Worm (Caenorhabditis elegans) whole organism, young adult: ENCODE results near the gene sedl-1.
A peak's percentile ranks its signal among the peaks of the same experiment; 100 is the strongest.
"Not testable (repeated sequence)": the region's sequence is repeated elsewhere in the genome, so short reads cannot be mapped to it uniquely, and the experiment has no call there.

Source experiments
- B0261.1 ChIP-seq: sonication (generic microtip); optimal IDR thresholded peaks from 2 replicates; lab custom pipeline; 2016; ENCODE audit warnings: mild to moderate bottlenecking, missing genetic modification characterization, moderate library complexity, missing compliant biosample characterization
- D2030.7 ChIP-seq: fragments of 200-800 bp; sonication (Bioruptor generic); IDR thresholded peaks from 2 replicates; pipeline ENCODE4 v1.3.6; 2022; ENCODE audit warnings: missing genetic modification reagents, missing genetic modification characterization, missing compliant biosample characterization
- F39B2.1 ChIP-seq: fragments of 200-800 bp; sonication (Bioruptor generic); IDR thresholded peaks from 2 replicates; pipeline ENCODE4 v1.3.6; 2022; ENCODE audit warnings: missing genetic modification reagents, missing genetic modification characterization, missing compliant biosample characterization
- Y95B8A.8 ChIP-seq: fragments of 200-800 bp; sonication (Bioruptor generic); IDR thresholded peaks from 2 replicates; pipeline ENCODE4 v1.3.6; 2022; ENCODE audit warnings: missing genetic modification reagents, missing genetic modification characterization, missing compliant biosample characterization
- ZK185.1 ChIP-seq: sonication (generic microtip); optimal IDR thresholded peaks from 2 replicates; lab custom pipeline; 2016; ENCODE audit warnings: mild to moderate bottlenecking, missing genetic modification characterization, missing compliant biosample characterization; ENCODE audit not compliant: poor library complexity, severe bottlenecking
- aptf-3 ChIP-seq: fragments of 200-800 bp; sonication (Bioruptor generic); IDR thresholded peaks from 2 replicates; pipeline ENCODE4 v1.3.6; 2022; ENCODE audit warnings: missing genetic modification characterization, missing compliant biosample characterization
- atf-7 ChIP-seq: sonication (generic microtip); optimal IDR thresholded peaks from 2 replicates; lab custom pipeline; 2017; ENCODE audit warnings: mild to moderate bottlenecking, missing genetic modification characterization, missing compliant biosample characterization
- attf-5 ChIP-seq: fragments of 200-800 bp; sonication (Bioruptor generic); optimal IDR thresholded peaks from 2 replicates; lab custom pipeline; 2018; ENCODE audit warnings: mild to moderate bottlenecking, missing genetic modification characterization, missing compliant biosample characterization
- cebp-1 ChIP-seq, 2 experiments: fragments of 200-800 bp in 1 of 2; sonication (Bioruptor generic) in 1 of 2; sonication (generic microtip) in 1 of 2; IDR thresholded peaks in 1 of 2; optimal IDR thresholded peaks in 1 of 2; 2 replicates each; pipeline versions ENCODE4 v1.3.6 to Lab custom; 2017 to 2022; ENCODE audit warnings: missing compliant biosample characterization in 2 of 2, missing genetic modification characterization in 2 of 2, mild to moderate bottlenecking in 1 of 2, missing genetic modification reagents in 1 of 2, moderate library complexity in 1 of 2
- ceh-58 ChIP-seq: fragments of 200-800 bp; sonication (Bioruptor generic); IDR thresholded peaks from 2 replicates; pipeline ENCODE4 v1.3.6; 2022; ENCODE audit warnings: missing genetic modification characterization, missing compliant biosample characterization
- dox-1 ChIP-seq: fragments of 200-800 bp; sonication (Bioruptor generic); IDR thresholded peaks from 2 replicates; pipeline ENCODE4 v1.3.6; 2022; ENCODE audit warnings: missing genetic modification reagents, missing genetic modification characterization, missing compliant biosample characterization
- dpff-1 ChIP-seq: sonication (generic microtip); optimal IDR thresholded peaks from 2 replicates; lab custom pipeline; 2017; ENCODE audit warnings: mild to moderate bottlenecking, missing genetic modification characterization, missing compliant biosample characterization
- dpl-1 ChIP-seq: fragments of 150-350 bp; optimal IDR thresholded peaks from 2 replicates; lab custom pipeline; 2014; ENCODE audit warnings: missing biosample characterization, missing genetic modification reagents, missing genetic modification characterization
- efl-1 ChIP-seq: fragments of 150-350 bp; optimal IDR thresholded peaks from 2 replicates; lab custom pipeline; 2014; ENCODE audit warnings: missing biosample characterization, missing genetic modification reagents, missing genetic modification characterization
- gei-17 ChIP-seq: fragments of 200-800 bp; sonication (Bioruptor generic); optimal IDR thresholded peaks from 2 replicates; lab custom pipeline; 2018; ENCODE audit warnings: mild to moderate bottlenecking, missing genetic modification characterization, missing compliant biosample characterization
- lsl-1 ChIP-seq: fragments of 200-800 bp; sonication (Bioruptor generic); optimal IDR thresholded peaks from 2 replicates; lab custom pipeline; 2018; ENCODE audit warnings: mild to moderate bottlenecking, missing genetic modification characterization, moderate library complexity, missing compliant biosample characterization
- mcd-1 ChIP-seq: fragments of 200-800 bp; sonication (Bioruptor generic); IDR thresholded peaks from 2 replicates; pipeline ENCODE4 v1.3.6; 2022; ENCODE audit warnings: missing genetic modification reagents, missing genetic modification characterization, missing compliant biosample characterization
- mxl-1 ChIP-seq: sonication (generic microtip); optimal IDR thresholded peaks from 2 replicates; lab custom pipeline; 2016; ENCODE audit warnings: missing genetic modification characterization, missing compliant biosample characterization
- nhr-27 ChIP-seq: fragments of 200-800 bp; sonication (Bioruptor generic); optimal IDR thresholded peaks from 2 replicates; lab custom pipeline; 2018; ENCODE audit warnings: mild to moderate bottlenecking, missing genetic modification characterization, moderate library complexity, missing compliant biosample characterization
- nhr-80 ChIP-seq: sonication (generic microtip); optimal IDR thresholded peaks from 2 replicates; lab custom pipeline; 2016; ENCODE audit warnings: missing genetic modification characterization, missing compliant biosample characterization
- pbrm-1 ChIP-seq: fragments of 200-800 bp; sonication (Bioruptor generic); IDR thresholded peaks from 2 replicates; pipeline ENCODE4 v1.3.6; 2022; ENCODE audit warnings: missing genetic modification reagents, missing genetic modification characterization, missing compliant biosample characterization
- rec-8 ChIP-seq, 2 experiments: sonication (generic microtip); optimal IDR thresholded peaks; 2 replicates each; lab custom pipeline; 2016; ENCODE audit warnings: mild to moderate bottlenecking in 2 of 2, missing genetic modification characterization in 2 of 2, missing genetic modification reagents in 2 of 2, missing genotype in 2 of 2, missing biosample characterization in 1 of 2, missing compliant biosample characterization in 1 of 2, moderate library complexity in 1 of 2
- repo-1 ChIP-seq: sonication (generic microtip); optimal IDR thresholded peaks from 2 replicates; lab custom pipeline; 2017; ENCODE audit warnings: mild to moderate bottlenecking, missing genetic modification characterization, missing compliant biosample characterization
- rpc-1 ChIP-seq, 2 experiments: fragments of 150-350 bp in 1 of 2; sonication (generic microtip) in 1 of 2; optimal IDR thresholded peaks; 2 replicates each; lab custom pipeline; 2014 to 2018; ENCODE audit warnings: missing biosample characterization in 1 of 2, missing genetic modification characterization in 1 of 2, missing genetic modification reagents in 1 of 2, missing genotype in 1 of 2
- sea-2 ChIP-seq: fragments of 200-800 bp; sonication (Bioruptor generic); IDR thresholded peaks from 2 replicates; pipeline ENCODE4 v1.3.6; 2022; ENCODE audit warnings: missing genetic modification characterization, missing compliant biosample characterization
- somi-1 ChIP-seq: fragments of 200-800 bp; sonication (Bioruptor generic); optimal IDR thresholded peaks from 2 replicates; lab custom pipeline; 2018; ENCODE audit warnings: mild to moderate bottlenecking, missing genetic modification characterization, missing compliant biosample characterization
- tlf-1 ChIP-seq: fragments of 200-800 bp; sonication (Bioruptor generic); optimal IDR thresholded peaks from 2 replicates; lab custom pipeline; 2018; ENCODE audit warnings: mild to moderate bottlenecking, missing genetic modification characterization, missing compliant biosample characterization
- unc-130 ChIP-seq: sonication (generic microtip); optimal IDR thresholded peaks from 2 replicates; lab custom pipeline; 2016; ENCODE audit warnings: missing genetic modification reagents, missing genetic modification characterization, missing compliant biosample characterization
- xnd-1 ChIP-seq: sonication (generic microtip); optimal IDR thresholded peaks from 2 replicates; lab custom pipeline; 2016; ENCODE audit warnings: missing genotype, missing genetic modification reagents, missing genetic modification characterization, missing compliant biosample characterization
- zfh-2 ChIP-seq: fragments of 200-800 bp; sonication (Bioruptor generic); conservative IDR thresholded peaks from 2 replicates; pipeline ENCODE4 v1.3.6; 2022; ENCODE audit warnings: missing genetic modification reagents, missing genetic modification characterization, missing compliant biosample characterization

The sedl-1 gene

ce11 chrX:1437097-1437496, 3.0 kb downstream of the sedl-1 start (continued):
- TF ChIP-seq tlf-1 (GFP tag; lab: Kevin White, UChicago), result no peak
- peak; percentile 8 for TF ChIP-seq ZK185.1 (tag; lab: Kevin White, UChicago)
- no peak for TF ChIP-seq B0261.1 (tag; lab: Kevin White, UChicago)
- TF ChIP-seq F39B2.1 (GFP tag; lab: Robert Waterston, UW), result no peak
- TF ChIP-seq unc-130 (GFP tag; lab: Kevin White, UChicago), result no peak
- no peak for TF ChIP-seq somi-1
- no peak for TF ChIP-seq lsl-1 (GFP tag; lab: Kevin White, UChicago)
- no peak for TF ChIP-seq rpc-1 (optimal IDR thresholded peaks at IDR 0.05; lab: Kevin White, UChicago)
- no peak for TF ChIP-seq rpc-1 (tag; optimal IDR thresholded peaks at IDR 0.05; lab: Kevin White, UChicago)
- TF ChIP-seq Y95B8A.8 (GFP tag; lab: Robert Waterston, UW), result no peak
- no peak for TF ChIP-seq atf-7 (tag; lab: Kevin White, UChicago)
- no peak for TF ChIP-seq xnd-1 (tag; lab: Kevin White, UChicago)
- no peak for TF ChIP-seq efl-1 (GFP tag; lab: Kevin White, UChicago)
- no peak for TF ChIP-seq nhr-27 (tag; lab: Kevin White, UChicago)
- TF ChIP-seq gei-17 (GFP tag; lab: Kevin White, UChicago), result peak; percentile 59
- TF ChIP-seq sea-2, result no peak
- no peak for TF ChIP-seq cebp-1 (GFP tag; IDR thresholded peaks at IDR 0.05; lab: Robert Waterston, UW)
- peak; percentile 9 for TF ChIP-seq cebp-1 (tag; optimal IDR thresholded peaks at IDR 0.05; lab: Kevin White, UChicago)
- TF ChIP-seq dpl-1 (GFP tag; lab: Kevin White, UChicago), result no peak

DNA sequence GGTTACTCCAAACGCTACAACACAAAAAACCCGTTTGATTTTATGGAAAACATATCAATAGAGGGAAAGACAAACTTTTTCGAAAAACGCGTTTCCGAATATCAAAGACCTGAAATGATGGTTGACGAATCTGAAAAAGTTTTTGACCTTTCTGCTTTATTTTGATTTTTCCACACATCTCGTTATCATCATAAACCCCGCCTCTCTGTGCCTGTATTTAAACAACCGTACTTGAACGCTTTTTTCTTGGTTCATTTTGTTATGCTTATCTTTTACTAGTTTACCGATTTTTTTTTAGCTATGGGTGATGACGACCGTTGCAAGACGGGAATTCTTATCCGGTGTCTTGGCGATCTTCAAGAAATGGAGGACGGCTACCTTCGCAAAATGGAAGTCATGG, 9.4 kb downstream of the sedl-1 start, which contains the start of gene F19G12.1:
Gene F19G12.1, plus strand, starts transcription at position 301 of the 400 bp plus-strand sequence.
- TF ChIP-seq attf-5 (GFP tag; lab: Kevin White, UChicago); rec-8 (tag; optimal IDR thresholded peaks at IDR 0.05; lab: Kevin White, UChicago); aptf-3 (GFP tag; lab: Robert Waterston, UW): not testable (repeated sequence)

- no peak for TF ChIP-seq dpff-1 (tag; lab: Kevin White, UChicago)
Measured at ce11 chrX:1426425-1426824, 13.6 kb downstream of the sedl-1 start, which contains the start of gene F19G12.11. TSS of gene F19G12.11 (minus strand) at chrX:1426525.

DNA sequence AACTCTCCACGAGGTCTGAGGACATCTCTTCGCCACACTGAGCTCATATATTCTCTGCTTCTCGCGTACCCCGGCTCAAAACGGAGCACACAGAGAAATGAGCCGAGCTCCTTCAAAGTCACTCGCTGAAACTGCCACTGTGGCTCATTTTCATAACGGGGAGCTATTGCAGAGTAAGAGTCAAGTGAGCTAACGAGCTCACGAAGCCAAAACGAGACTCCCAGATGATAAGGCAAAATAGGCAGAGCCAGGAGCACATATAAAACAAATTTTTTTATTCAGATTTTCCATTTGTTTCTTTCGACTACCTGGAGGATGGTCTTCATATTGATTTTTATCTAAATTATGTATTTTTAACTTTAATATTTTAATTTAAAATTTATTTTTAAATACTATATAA, 15.6 kb downstream of the sedl-1 start, which contains the start of gene F19G12.3:
Gene F19G12.3, plus strand, starts transcription at position 301 of the 400 bp plus-strand sequence.
- TF ChIP-seq pbrm-1 (GFP tag; lab: Robert Waterston, UW) (no peak), mcd-1 (no peak), D2030.7 (GFP tag; lab: Robert Waterston, UW) (no peak), mxl-1 (no peak), repo-1 (no peak), ceh-58 (no peak), zfh-2 (GFP tag; lab: Robert Waterston, UW) (0 out of 2 replicates have a peak, but pooled peaks have one; percentile 8)

- TF ChIP-seq dox-1 (GFP tag; lab: Robert Waterston, UW) (peak; percentile 60; the same call in 1 of the 2 replicates), mcd-1 (0 out of 2 replicates have a peak, but pooled peaks have one; percentile 13), nhr-80 (peak; percentile 51)
Measured at ce11 chrX:1422221-1422620, 17.8 kb downstream of the sedl-1 start.
